Fruit fly (Drosophila melanogaster): ENCODE measurements around the gene MED10.

DNA sequence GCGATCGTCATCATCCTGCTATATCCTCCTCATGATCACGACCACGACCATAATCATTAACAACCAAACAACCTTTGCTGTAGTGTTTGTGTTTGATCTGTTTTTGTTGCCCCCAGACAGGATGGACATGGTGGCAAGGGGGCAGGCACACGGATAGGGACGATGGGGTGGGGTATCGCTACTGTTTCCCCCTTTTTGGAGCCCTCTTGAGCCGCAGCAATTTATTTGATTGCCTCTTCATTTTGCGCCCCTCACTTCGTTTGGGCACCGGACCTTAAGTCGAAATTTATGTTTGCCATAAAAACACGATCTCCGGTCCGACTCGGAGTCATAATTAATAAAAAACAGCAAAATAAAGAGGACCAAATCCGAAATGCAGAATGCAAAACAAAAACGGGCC, 16.1 kb upstream of the MED10 start:
- no peak for TF ChIP-seq CG11617 (GFP tag; optimal IDR thresholded peaks at IDR 0.05)
- no peak for TF ChIP-seq CG7101 (tag; optimal IDR thresholded peaks at IDR 0.05)
- no peak for TF ChIP-seq pad (GFP tag; optimal IDR thresholded peaks at IDR 0.05)
- TF ChIP-seq cic (GFP tag; optimal IDR thresholded peaks at IDR 0.05): no peak
- no peak for TF ChIP-seq Clk (GFP tag; optimal IDR thresholded peaks at IDR 0.05)

Measured in whole organism, adult.